Fruit fly (Drosophila melanogaster): ENCODE measurements around the gene CCDC151.

dm6 chr3L:11921213-11921612, 40.0 kb downstream of the CCDC151 start, which contains the start of gene CG11588:
- TF ChIP-seq lola (GFP tag; optimal IDR thresholded peaks at IDR 0.05) (no peak), brk (GFP tag; optimal IDR thresholded peaks at IDR 0.05) (no peak), OdsH (GFP tag; optimal IDR thresholded peaks at IDR 0.05) (no peak), ey (GFP tag; optimal IDR thresholded peaks at IDR 0.05) (no peak), Hr78 (GFP tag; optimal IDR thresholded peaks at IDR 0.05) (no peak), br (GFP tag; optimal IDR thresholded peaks at IDR 0.05) (no peak), psq (GFP tag; optimal IDR thresholded peaks at IDR 0.05) (no peak)

Measured in whole organism, wandering third instar larva.